Fruit fly (Drosophila melanogaster): ENCODE data around the gene Cap-D3.

dm6 chr2L:5558809-5559392 lies 33.2 kb downstream of the Cap-D3 start, which contains the start of gene GluRIIB:
- TF ChIP-seq CG33017 (tag; optimal IDR thresholded peaks at IDR 0.05), result no peak
- no peak for TF ChIP-seq cnc (optimal IDR thresholded peaks at IDR 0.05)
- TF ChIP-seq CG14711 (tag; optimal IDR thresholded peaks at IDR 0.05), result no peak
- TF ChIP-seq bab1 (GFP tag; optimal IDR thresholded peaks at IDR 0.05), result no peak
- no peak for TF ChIP-seq CG5204 (GFP tag; optimal IDR thresholded peaks at IDR 0.05)
- no peak for TF ChIP-seq CG12768 (GFP tag; optimal IDR thresholded peaks at IDR 0.05)
- TF ChIP-seq pad (GFP tag; optimal IDR thresholded peaks at IDR 0.05), result no peak
- TF ChIP-seq kay (GFP tag; ENCODE audit: borderline replicate concordance), result no peak

Data from whole organism, adult.